Worm (Caenorhabditis elegans) whole organism, L3 larva: ENCODE results near the gene cpna-5.

ENCODE experiments used
- ZK546.5 ChIP-seq: sonication (generic microtip); optimal IDR thresholded peaks from 2 replicates; lab custom pipeline; 2017; ENCODE audit warnings: missing biosample characterization, missing genetic modification characterization
- aly-2 ChIP-seq: fragments of 150-350 bp; optimal IDR thresholded peaks from 2 replicates; lab custom pipeline; 2014; ENCODE audit warnings: missing biosample characterization, missing genetic modification characterization
- ama-1 ChIP-seq: fragments of 150-350 bp; optimal IDR thresholded peaks from 2 replicates; lab custom pipeline; 2018
- ceh-16 ChIP-seq: sonication (generic microtip); optimal IDR thresholded peaks from 2 replicates; lab custom pipeline; 2017; ENCODE audit warnings: missing biosample characterization, missing genetic modification characterization
- ceh-28 ChIP-seq: fragments of 150-350 bp; optimal IDR thresholded peaks from 2 replicates; lab custom pipeline; 2014; ENCODE audit warnings: missing biosample characterization, missing genetic modification reagents, missing genetic modification characterization
- ceh-82 ChIP-seq: fragments of 150-350 bp; optimal IDR thresholded peaks from 2 replicates; lab custom pipeline; 2014; ENCODE audit warnings: missing biosample characterization, missing genetic modification characterization
- ceh-9 ChIP-seq: sonication (generic microtip); optimal IDR thresholded peaks from 2 replicates; lab custom pipeline; 2018; ENCODE audit warnings: missing biosample characterization, missing genetic modification characterization
- daf-12 ChIP-seq: fragments of 150-350 bp; optimal IDR thresholded peaks from 2 replicates; lab custom pipeline; 2014; ENCODE audit warnings: missing biosample characterization, missing genetic modification reagents, missing genetic modification characterization
- egl-27 ChIP-seq: sonication (generic microtip); optimal IDR thresholded peaks from 4 replicates; lab custom pipeline; 2017; ENCODE audit warnings: missing biosample characterization, missing genetic modification reagents, missing genetic modification characterization
- egl-5 ChIP-seq: fragments of 150-350 bp; optimal IDR thresholded peaks from 2 replicates; lab custom pipeline; 2017; ENCODE audit warnings: missing biosample characterization, missing genetic modification reagents, missing genetic modification characterization, inconsistent platforms
- elt-1 ChIP-seq: fragments of 150-350 bp; optimal IDR thresholded peaks from 2 replicates; lab custom pipeline; 2014; ENCODE audit warnings: missing biosample characterization, missing genetic modification characterization
- elt-2 ChIP-seq: sonication (generic microtip); optimal IDR thresholded peaks from 2 replicates; lab custom pipeline; 2016; ENCODE audit warnings: missing genetic modification reagents, mild to moderate bottlenecking, missing genetic modification characterization, missing compliant biosample characterization
- elt-3 ChIP-seq, 3 experiments: fragments of 150-350 bp in 1 of 3; sonication (generic microtip) in 2 of 3; optimal IDR thresholded peaks; 2 replicates in 2 of 3; 4 replicates in 1 of 3; lab custom pipeline; 2014 to 2017; ENCODE audit warnings: missing biosample characterization in 3 of 3, missing genetic modification characterization in 3 of 3
- eor-1 ChIP-seq, 2 experiments: fragments of 150-350 bp; optimal IDR thresholded peaks; 2 replicates each; lab custom pipeline; 2014 to 2018; ENCODE audit warnings: missing biosample characterization in 2 of 2, missing genetic modification characterization in 2 of 2
- fkh-10 ChIP-seq: sonication (generic microtip); optimal IDR thresholded peaks from 2 replicates; lab custom pipeline; 2017; ENCODE audit warnings: missing biosample characterization, missing genetic modification reagents, missing genetic modification characterization
- fkh-2 ChIP-seq: fragments of 150-350 bp; optimal IDR thresholded peaks from 2 replicates; lab custom pipeline; 2014; ENCODE audit warnings: missing biosample characterization, missing genetic modification reagents, missing genetic modification characterization
- fos-1 ChIP-seq: fragments of 150-350 bp; optimal IDR thresholded peaks from 2 replicates; lab custom pipeline; 2014; ENCODE audit warnings: missing biosample characterization, missing genetic modification characterization
- hmg-11 ChIP-seq: sonication (generic microtip); optimal IDR thresholded peaks from 2 replicates; lab custom pipeline; 2016; ENCODE audit warnings: missing genetic modification characterization, missing compliant biosample characterization
- jun-1 ChIP-seq: fragments of 150-350 bp; optimal IDR thresholded peaks from 2 replicates; lab custom pipeline; 2014; ENCODE audit warnings: missing biosample characterization, missing genetic modification reagents, missing genetic modification characterization
- lin-15B ChIP-seq: fragments of 150-350 bp; optimal IDR thresholded peaks from 2 replicates; lab custom pipeline; 2014; ENCODE audit warnings: missing biosample characterization, missing genetic modification characterization
- lin-39 ChIP-seq: fragments of 150-350 bp; optimal IDR thresholded peaks from 2 replicates; lab custom pipeline; 2018; ENCODE audit warnings: missing biosample characterization, missing genetic modification reagents, missing genetic modification characterization
- lsy-12 ChIP-seq: sonication (generic microtip); optimal IDR thresholded peaks from 2 replicates; lab custom pipeline; 2016; ENCODE audit warnings: mild to moderate bottlenecking, missing genetic modification characterization, missing compliant biosample characterization
- mdl-1 ChIP-seq: fragments of 150-350 bp; optimal IDR thresholded peaks from 2 replicates; lab custom pipeline; 2014; ENCODE audit warnings: missing biosample characterization, missing genetic modification characterization
- mml-1 ChIP-seq: fragments of 150-350 bp; sonication (generic microtip); optimal IDR thresholded peaks from 3 replicates; lab custom pipeline; 2014; ENCODE audit warnings: missing biosample characterization, missing genetic modification characterization
- nfya-1 ChIP-seq: sonication (generic microtip); optimal IDR thresholded peaks from 2 replicates; lab custom pipeline; 2017; ENCODE audit warnings: missing genetic modification characterization, mild to moderate bottlenecking, missing compliant biosample characterization, antibody characterized with exemption, moderate library complexity; ENCODE audit not compliant: insufficient read depth
- nhr-11 ChIP-seq: fragments of 150-350 bp; optimal IDR thresholded peaks from 2 replicates; lab custom pipeline; 2014; ENCODE audit warnings: missing biosample characterization, missing genetic modification characterization
- nhr-25 ChIP-seq: sonication (generic microtip); optimal IDR thresholded peaks from 2 replicates; lab custom pipeline; 2017; ENCODE audit warnings: missing biosample characterization, missing genetic modification characterization
- nhr-28 ChIP-seq: fragments of 150-350 bp; optimal IDR thresholded peaks from 2 replicates; lab custom pipeline; 2014; ENCODE audit warnings: missing biosample characterization, missing genetic modification characterization
- nhr-67 ChIP-seq: fragments of 150-350 bp; optimal IDR thresholded peaks from 2 replicates; lab custom pipeline; 2014; ENCODE audit warnings: missing biosample characterization, missing genetic modification characterization
- nhr-76 ChIP-seq: fragments of 150-350 bp; sonication (generic microtip); optimal IDR thresholded peaks from 5 replicates; lab custom pipeline; 2014; ENCODE audit warnings: missing biosample characterization, missing genetic modification characterization
- nhr-77 ChIP-seq: fragments of 150-350 bp; optimal IDR thresholded peaks from 2 replicates; lab custom pipeline; 2014; ENCODE audit warnings: missing biosample characterization, missing genetic modification characterization
- pha-4 ChIP-seq: fragments of 150-350 bp; optimal IDR thresholded peaks from 2 replicates; lab custom pipeline; 2014; ENCODE audit warnings: missing biosample characterization, missing genetic modification reagents, missing genetic modification characterization
- sea-2 ChIP-seq: fragments of 150-350 bp; sonication (generic microtip); optimal IDR thresholded peaks from 4 replicates; lab custom pipeline; 2014; ENCODE audit warnings: missing biosample characterization, missing genetic modification reagents, missing genetic modification characterization
- tbx-2 ChIP-seq: sonication (generic microtip); optimal IDR thresholded peaks from 2 replicates; lab custom pipeline; 2016; ENCODE audit warnings: mild to moderate bottlenecking, missing genetic modification characterization, missing compliant biosample characterization
- unc-39 ChIP-seq: sonication (generic microtip); optimal IDR thresholded peaks from 4 replicates; lab custom pipeline; 2017; ENCODE audit warnings: missing biosample characterization, missing genetic modification characterization
- unc-62 ChIP-seq: fragments of 150-350 bp; sonication (generic microtip); optimal IDR thresholded peaks from 4 replicates; lab custom pipeline; 2014; ENCODE audit warnings: missing biosample characterization, missing genetic modification reagents, missing genetic modification characterization
- zag-1 ChIP-seq: fragments of 150-350 bp; optimal IDR thresholded peaks from 2 replicates; lab custom pipeline; 2014; ENCODE audit warnings: missing biosample characterization, missing genetic modification characterization
- ztf-4 ChIP-seq: fragments of 150-350 bp; optimal IDR thresholded peaks from 2 replicates; lab custom pipeline; 2014; ENCODE audit warnings: missing biosample characterization, missing genetic modification characterization

The cpna-5 gene

DNA sequence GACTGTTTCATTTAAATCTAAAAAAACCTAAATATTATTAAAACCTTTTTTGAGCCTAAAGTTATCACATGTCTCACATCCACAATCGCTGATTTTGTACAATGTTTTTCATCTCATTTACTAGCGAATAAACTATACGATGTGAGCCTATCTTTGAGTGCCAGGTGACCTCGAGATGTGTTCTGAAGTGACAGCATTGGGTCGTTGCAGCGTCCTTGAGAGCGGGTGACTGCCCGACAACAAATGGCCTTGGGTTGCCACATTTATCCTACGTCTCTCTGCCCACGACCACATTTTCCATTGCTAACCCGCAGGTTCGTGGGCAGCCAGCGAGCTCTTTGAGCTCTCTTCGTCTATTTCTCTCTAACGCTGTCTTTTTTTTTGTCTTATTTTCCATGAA lies 51.4 kb downstream of the cpna-5 start, which contains the start of gene lir-2:
lir-2 (plus strand) TSS at position 301 of the 400 bp plus-strand sequence.
- TF ChIP-seq elt-2 (tag; lab: Kevin White, UChicago) (no peak), nhr-25 (tag; lab: Kevin White, UChicago) (peak; percentile 66)
- TF ChIP-seq, all 47 proteins: peak for 1

DNA sequence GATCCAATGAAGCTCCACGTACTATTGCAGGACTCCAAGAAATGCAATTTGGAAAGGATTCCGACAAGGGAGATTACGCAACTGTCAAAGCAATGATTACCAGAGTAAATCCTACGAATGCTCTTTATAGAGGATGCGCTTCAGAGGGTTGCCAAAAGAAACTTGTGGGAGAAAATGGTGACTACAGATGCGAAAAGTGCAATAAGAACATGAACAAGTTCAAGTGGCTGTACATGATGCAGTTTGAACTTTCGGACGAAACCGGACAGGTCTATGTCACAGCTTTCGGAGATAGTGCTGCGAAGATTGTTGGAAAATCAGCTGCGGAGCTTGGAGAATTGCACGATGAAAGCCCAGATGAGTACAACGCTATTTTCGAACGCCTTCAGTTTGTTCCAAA lies 52.1 kb downstream of the cpna-5 start:
- TF ChIP-seq fkh-10 (GFP tag; lab: Kevin White, UChicago) (no peak), nhr-77 (tag; lab: Kevin White, UChicago) (no peak), ztf-4 (tag; lab: Kevin White, UChicago) (no peak), ceh-16 (tag; lab: Kevin White, UChicago) (no peak), nfya-1 (tag; lab: Kevin White, UChicago) (no peak), fos-1 (tag; lab: Kevin White, UChicago) (no peak), aly-2 (tag; lab: Kevin White, UChicago) (no peak), fkh-2 (no peak), ceh-9 (tag; lab: Kevin White, UChicago) (no peak), ceh-82 (no peak), jun-1 (no peak), eor-1 (tag; optimal IDR thresholded peaks at IDR 0.05; lab: Kevin White, UChicago) (no peak)

DNA sequence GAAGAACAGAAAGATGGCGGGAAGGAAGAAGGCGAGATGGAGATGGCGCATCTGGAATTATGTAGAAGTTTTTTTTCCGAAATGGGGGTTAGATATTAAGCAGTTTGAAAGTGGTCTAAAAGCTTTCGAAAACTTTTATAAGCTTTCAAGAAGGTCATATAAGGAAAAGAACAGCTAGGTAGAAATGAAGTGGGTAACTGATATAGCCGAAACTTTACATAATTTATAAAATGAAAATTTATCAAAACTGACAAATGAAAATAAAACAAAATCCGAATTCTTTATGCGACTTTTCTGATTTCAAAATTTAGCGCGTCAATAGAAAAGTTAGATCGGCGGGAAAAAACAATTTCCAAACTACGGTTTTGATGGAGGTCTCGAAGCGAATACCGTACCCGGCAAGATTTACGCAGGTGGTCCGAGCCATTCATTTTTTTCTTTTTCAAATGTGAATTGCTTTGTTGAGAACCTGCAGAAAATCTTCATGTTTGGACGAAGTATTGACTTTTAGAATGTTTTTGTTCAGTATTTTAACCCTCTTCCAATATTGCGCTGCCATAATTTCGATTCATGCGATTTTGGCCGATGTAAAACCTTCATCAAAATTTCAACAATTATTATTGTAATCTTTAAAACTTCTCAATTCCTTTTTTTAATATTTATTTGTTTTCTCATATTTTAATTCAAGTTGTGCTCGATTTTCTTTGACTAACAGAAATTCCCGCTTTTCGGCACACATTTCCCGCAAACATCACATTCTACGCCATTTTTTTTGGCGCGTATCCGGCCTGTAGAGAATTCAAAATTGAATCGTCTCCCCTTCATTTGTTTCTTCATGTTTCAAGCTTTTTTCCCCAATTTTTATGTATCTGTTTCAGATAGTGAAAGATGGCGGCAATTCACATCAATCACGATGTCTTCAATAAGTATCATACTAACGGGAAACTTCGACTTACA lies 54.4 kb downstream of the cpna-5 start, which contains the start of the genes F18A1.7 and rpa-1:
F18A1.7 (minus strand) TSS at position 51 of the 957 bp plus-strand sequence.
rpa-1 (plus strand) TSS at position 879 of the 957 bp plus-strand sequence.
- TF ChIP-seq nfya-1 (tag; lab: Kevin White, UChicago) = peak; percentile 15
- no peak for TF ChIP-seq nhr-67 (tag; lab: Kevin White, UChicago)
- TF ChIP-seq pha-4 (tag; lab: Kevin White, UChicago) = peak; percentile 54

DNA sequence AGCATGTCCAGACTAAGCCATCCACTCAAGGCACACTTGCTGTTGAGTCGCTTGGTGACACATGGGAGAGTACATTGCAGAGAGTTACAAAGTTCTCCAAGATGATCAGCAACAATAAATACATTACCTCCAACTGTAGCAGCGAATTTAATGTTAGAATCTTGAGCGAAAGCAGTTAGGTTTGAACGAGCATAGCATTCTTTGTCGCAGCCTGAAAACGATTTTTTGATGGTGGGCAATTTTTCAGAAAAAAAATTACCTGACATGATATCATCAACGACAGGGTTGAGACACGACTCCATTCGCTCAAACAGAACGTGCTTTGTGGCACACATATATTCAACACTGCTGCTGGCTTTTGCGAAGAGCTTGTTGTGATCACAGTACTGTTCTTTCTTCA lies 55.4 kb downstream of the cpna-5 start:
- no peak for TF ChIP-seq fkh-2
- no peak for TF ChIP-seq nhr-76
- TF ChIP-seq fos-1 (tag; lab: Kevin White, UChicago) = no peak
- no peak for TF ChIP-seq fkh-10 (GFP tag; lab: Kevin White, UChicago)
- TF ChIP-seq eor-1 (tag; optimal IDR thresholded peaks at IDR 0.05; lab: Kevin White, UChicago) = no peak
- TF ChIP-seq unc-39 (tag; lab: Kevin White, UChicago) = no peak
- no peak for TF ChIP-seq sea-2 (GFP tag; lab: Kevin White, UChicago)
- TF ChIP-seq daf-12 = no peak
- TF ChIP-seq ztf-4 (tag; lab: Kevin White, UChicago) = no peak

ce11 chrII:7662008-7662686 lies 56.2 kb downstream of the cpna-5 start, which contains the start of gene alfa-1:
Gene alfa-1, minus strand, starts transcription at chrII:7662522.
- TF ChIP-seq nhr-77 (tag; lab: Kevin White, UChicago) (no peak), ceh-16 (tag; lab: Kevin White, UChicago) (no peak), mdl-1 (tag; lab: Kevin White, UChicago) (no peak), elt-3 (tag; optimal IDR thresholded peaks at IDR 0.05; lab: Kevin White, UChicago) (no peak), sea-2 (GFP tag; lab: Kevin White, UChicago) (no peak), elt-1 (tag; lab: Kevin White, UChicago) (no peak), nhr-25 (tag; lab: Kevin White, UChicago) (peak; percentile 62), ceh-9 (tag; lab: Kevin White, UChicago) (no peak), egl-27 (tag; lab: Kevin White, UChicago) (no peak), hmg-11 (tag; lab: Kevin White, UChicago) (no peak), lin-15B (tag; lab: Kevin White, UChicago) (no peak), fos-1 (tag; lab: Kevin White, UChicago) (no peak), mml-1 (tag; lab: Kevin White, UChicago) (no peak), ZK546.5 (tag; lab: Kevin White, UChicago) (no peak), unc-62 (GFP tag; lab: Kevin White, UChicago) (no peak), nhr-76 (no peak), lin-39 (no peak), nhr-11 (tag; lab: Kevin White, UChicago) (no peak), egl-5 (tag; lab: Kevin White, UChicago) (no peak), ceh-82 (no peak), elt-2 (tag; lab: Kevin White, UChicago) (peak; percentile 84), nhr-67 (tag; lab: Kevin White, UChicago) (no peak), ama-1 (lab: Kevin White, UChicago) (no peak), fkh-2 (no peak), zag-1 (tag; lab: Kevin White, UChicago) (no peak), nhr-28 (tag; lab: Kevin White, UChicago) (no peak), lsy-12 (tag; lab: Kevin White, UChicago) (no peak), ztf-4 (tag; lab: Kevin White, UChicago) (no peak), unc-39 (tag; lab: Kevin White, UChicago) (no peak), ceh-28 (tag; lab: Kevin White, UChicago) (peak; percentile 11), tbx-2 (tag; lab: Kevin White, UChicago) (no peak), nfya-1 (tag; lab: Kevin White, UChicago) (peak; percentile 12), eor-1 (tag; optimal IDR thresholded peaks at IDR 0.05; lab: Kevin White, UChicago) (no peak)
